Fruit fly (Drosophila melanogaster) whole organism, larva: ENCODE results near the gene kst.

Experiments used
- noc ChIP-seq: fragments of 200-800 bp; sonication (Bioruptor generic); optimal IDR thresholded peaks from 3 replicates; lab custom pipeline; 2019; ENCODE audit warnings: missing biosample characterization, mild to moderate bottlenecking, missing genetic modification characterization, moderate library complexity

The kst gene

DNA sequence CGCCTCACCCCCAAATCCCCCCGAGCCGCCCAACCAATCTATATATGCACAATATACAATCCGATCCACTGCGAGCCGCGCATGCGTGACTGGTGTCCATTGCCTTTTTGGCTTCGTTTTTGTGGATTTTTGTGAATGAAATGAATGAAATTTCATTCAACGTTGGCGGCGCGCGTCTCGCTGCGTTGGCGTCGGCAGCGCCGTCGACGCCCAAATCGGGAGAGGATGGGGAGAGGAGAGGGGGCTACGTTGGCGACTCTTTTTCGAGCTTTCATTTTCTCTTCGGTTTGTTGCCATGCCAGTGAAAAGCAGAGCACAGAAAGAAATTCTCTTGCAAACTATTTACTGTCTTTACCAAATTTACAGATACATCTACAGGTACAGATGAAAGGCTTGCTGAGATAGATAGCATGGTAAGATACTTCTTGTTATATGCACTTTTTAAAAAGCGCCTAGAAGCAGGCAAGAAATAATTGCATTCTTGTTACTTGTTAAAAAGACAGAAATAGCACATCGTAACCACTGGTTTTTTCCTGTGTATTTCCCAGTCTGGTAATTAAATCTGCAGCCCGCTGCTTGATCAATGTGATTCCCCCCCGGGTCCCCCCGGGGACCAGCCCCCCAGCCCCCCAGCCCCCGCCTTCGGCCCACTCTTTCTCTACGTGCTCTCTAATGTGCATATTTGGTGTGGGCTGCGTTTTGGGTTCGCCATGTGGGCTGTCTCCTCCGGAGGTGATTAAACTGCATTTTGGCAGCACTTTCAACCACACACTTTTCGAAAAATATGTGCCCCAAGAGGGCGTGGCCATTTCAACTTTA, 43.8 kb downstream of the kst start:
- no peak for TF ChIP-seq noc (tag; lab: Kevin White, UChicago)

- TF ChIP-seq noc (tag; lab: Kevin White, UChicago) = peak; percentile 3
These were observed 45.3 kb downstream of the kst start for dm6 chr3L:3381869-3382488.

- peak; percentile 88 for TF ChIP-seq noc (tag; lab: Kevin White, UChicago)
These were observed 45.8 kb downstream of the kst start for dm6 chr3L:3382489-3382879.

- TF ChIP-seq noc (tag; lab: Kevin White, UChicago) = peak; percentile 21
These were observed 47.4 kb downstream of the kst start for dm6 chr3L:3383965-3384595.

- no peak for TF ChIP-seq noc (tag; lab: Kevin White, UChicago)
These were observed 48.2 kb downstream of the kst start for dm6 chr3L:3384596-3385436.

- no peak for TF ChIP-seq noc (tag; lab: Kevin White, UChicago)
These were observed 48.8 kb downstream of the kst start for dm6 chr3L:3385437-3385802.

DNA sequence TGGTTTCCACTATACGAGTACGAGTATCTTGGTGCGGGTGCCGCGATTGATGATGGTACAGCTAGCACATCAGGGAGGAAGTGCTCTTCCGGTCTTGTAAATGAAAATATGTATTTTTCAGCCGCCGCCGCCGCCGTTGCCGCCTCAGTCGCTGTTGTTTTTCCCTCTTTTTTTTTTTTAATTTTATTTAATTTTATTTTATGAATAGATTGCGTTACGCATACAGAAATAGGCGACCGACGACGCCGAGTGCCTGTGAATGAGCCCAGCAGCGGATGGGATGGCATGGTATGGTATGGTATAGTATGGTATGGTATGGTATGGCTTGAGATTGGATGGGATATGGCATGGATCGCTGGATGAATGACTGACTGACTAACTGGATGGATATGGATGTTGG, 50.1 kb downstream of the kst start:
- no peak for TF ChIP-seq noc (tag; lab: Kevin White, UChicago)

DNA sequence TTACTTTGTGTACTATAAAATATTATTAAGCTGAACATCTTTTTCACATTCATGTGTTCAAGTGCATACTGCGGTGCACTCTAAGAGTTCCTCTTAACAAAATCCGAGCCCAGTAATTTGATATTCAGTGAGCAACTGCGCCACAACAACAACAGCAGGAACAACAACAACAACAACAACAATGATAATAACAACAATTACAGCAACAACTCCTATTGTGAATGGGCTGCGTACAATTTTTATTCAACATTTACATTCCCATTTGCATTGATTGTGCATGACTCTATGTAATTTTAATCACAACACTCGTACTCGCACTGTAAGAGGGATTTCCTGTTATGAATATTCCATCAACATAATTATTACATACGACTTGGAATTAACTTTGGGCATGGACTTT, 51.0 kb downstream of the kst start:
- TF ChIP-seq noc (tag; lab: Kevin White, UChicago) = no peak

DNA sequence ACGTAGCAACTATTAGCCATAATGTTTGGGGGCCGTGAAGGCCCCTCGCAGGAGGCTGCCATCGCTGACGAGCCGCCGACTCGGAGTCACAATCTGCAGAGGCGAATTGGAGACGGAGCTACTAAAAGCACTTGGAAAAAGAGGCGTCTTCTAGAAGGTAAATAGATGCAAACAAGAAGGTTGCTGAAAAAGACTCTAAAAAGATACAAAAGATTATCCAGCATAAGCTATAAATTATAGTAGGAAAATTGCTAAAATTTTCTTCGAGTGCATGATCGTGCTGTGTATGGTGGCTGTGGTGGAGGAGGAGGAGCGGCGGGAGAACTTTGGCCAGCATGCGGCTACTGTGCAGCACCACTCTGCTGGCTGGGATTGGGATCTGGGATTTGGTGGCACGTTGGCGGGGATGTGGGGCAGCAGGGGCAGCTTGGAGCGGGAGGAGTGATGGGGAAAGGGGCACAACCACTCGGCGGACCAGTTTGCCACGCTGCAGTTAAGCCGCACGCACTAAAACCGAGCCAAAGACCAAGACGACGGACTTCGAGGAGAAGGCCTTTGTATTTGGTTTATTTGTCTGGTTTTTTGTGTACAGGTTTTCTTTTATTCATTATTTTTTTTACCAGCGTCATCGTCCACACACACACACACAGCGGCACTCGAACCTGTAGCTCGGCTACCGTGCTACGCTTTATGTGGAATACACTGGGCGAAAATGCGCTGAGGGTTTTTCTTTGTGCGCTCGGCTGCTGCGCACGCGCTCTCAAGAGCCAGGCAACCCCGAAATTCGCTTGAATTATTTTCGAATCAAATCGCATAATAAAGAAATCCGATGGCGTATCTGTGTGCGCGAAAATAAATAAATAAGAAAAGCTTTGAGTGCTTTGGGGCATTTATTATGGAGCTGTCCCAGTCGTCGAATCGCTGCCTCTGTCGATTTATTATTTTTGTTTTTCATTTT, 52.3 kb downstream of the kst start:
- TF ChIP-seq noc (tag; lab: Kevin White, UChicago) = no peak

DNA sequence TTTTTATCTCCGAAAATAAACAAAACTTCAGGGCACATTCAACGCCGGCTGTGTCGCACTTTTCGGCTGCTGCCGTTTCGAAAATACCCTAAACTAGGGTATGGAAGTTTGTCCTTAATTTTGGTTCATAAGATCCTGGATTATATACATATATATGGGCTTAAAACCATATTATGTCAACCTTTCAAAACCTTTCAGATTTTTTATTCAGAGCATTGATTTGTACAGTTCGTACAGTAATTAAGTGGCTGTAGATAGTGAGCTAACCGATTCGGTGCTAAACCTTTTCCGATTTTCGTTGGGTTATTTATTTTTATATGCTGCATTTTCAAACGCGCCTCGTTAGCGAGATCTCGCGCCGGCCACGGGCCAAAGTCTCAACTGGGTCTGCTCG, 53.0 kb downstream of the kst start:
- peak; percentile 14 for TF ChIP-seq noc (tag; lab: Kevin White, UChicago)

dm6 chr3L:3390525-3390924, 53.9 kb downstream of the kst start:
- TF ChIP-seq noc (tag; lab: Kevin White, UChicago) = no peak

DNA sequence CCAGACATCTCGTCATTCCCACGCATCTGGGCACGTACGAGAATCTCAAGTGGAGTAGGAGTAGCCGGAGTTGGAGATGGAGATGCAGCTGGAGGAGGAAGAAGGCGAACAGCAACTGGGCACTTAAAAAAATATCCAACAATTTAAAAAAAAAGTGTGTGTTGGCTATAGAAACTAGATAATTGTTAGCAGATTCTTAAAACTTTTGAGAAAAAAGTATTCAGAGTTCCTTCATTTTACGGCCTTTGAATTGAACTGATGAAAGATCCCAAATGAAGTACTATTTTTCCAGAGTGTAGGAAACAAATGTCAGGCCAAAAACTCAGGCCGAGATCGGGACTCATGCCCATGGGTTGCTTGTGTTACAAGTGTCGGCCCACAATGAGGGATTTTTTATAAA, 55.2 kb downstream of the kst start:
- TF ChIP-seq noc (tag; lab: Kevin White, UChicago) = no peak

DNA sequence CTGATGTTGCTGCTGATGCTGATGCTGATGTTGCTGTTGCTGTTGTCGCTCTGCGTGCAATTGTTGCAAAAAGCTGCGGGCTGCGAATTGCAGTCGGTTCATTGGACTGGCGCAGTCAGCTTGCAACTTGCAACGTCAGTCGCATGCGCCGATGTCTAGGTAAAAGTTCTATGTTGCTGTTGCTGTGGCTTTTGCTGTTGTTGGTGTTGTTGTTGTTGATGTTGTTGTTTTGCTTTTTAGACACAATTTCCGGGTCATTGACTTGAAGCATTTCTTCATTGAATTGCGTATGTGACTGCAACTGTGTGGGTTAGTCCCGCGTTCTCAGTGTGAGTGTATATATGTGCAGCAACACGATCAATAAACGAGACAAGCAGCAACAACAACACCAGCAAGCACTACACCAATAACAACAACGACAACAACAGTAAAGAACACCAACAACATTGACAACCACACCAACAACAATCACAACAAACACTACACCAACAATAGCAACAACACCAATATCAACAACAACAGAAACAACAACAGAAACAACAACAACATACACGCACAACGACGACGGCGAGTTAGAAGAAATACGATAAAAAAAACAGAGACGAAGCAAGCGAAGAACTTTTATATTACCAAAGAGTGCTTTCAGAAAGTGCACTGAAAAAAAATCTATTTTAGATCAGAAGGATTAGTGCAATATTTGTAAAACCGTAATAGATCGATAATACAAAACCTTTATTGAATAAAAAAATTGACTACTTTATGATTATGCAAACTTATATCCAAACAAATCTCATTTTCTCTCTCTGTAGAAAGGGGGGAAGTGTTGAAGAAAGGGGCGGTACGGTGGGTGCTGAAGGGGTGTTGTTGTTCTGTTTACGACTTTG, 57.5 kb downstream of the kst start:
- TF ChIP-seq noc (tag; lab: Kevin White, UChicago) = no peak
